Fruit fly (Drosophila melanogaster) whole organism, embryonic: ENCODE results near the gene CG31287.
A peak's percentile ranks its signal among the peaks of the same experiment; 100 is the strongest.

Source experiments
- Adf1 ChIP-seq: fragments of 200-800 bp; sonication (Bioruptor generic); IDR thresholded peaks from 2 replicates; pipeline ENCODE4 v1.3.6; 2022; ENCODE audit warnings: missing biosample characterization, missing genetic modification characterization
- Asciz ChIP-seq: fragments of 200-800 bp; sonication (Bioruptor generic); optimal IDR thresholded peaks from 2 replicates; lab custom pipeline; 2017; ENCODE audit warnings: missing biosample characterization, mild to moderate bottlenecking, missing genetic modification characterization, missing genetic modification reagents
- CG10267 ChIP-seq: fragments of 200-800 bp; sonication (Bioruptor generic); optimal IDR thresholded peaks from 2 replicates; lab custom pipeline; 2018; ENCODE audit warnings: missing biosample characterization, mild to moderate bottlenecking, missing genetic modification characterization, moderate library complexity
- CG10543 ChIP-seq: fragments of 200-800 bp; sonication (Bioruptor generic); optimal IDR thresholded peaks from 3 replicates; lab custom pipeline; 2017; ENCODE audit warnings: missing biosample characterization, mild to moderate bottlenecking, missing genetic modification characterization, moderate library complexity
- CG11723 ChIP-seq: fragments of 200-800 bp; sonication (Bioruptor generic); optimal IDR thresholded peaks from 2 replicates; lab custom pipeline; 2017; ENCODE audit warnings: missing biosample characterization, mild to moderate bottlenecking, missing genetic modification characterization
- CG12071 ChIP-seq: fragments of 200-800 bp; sonication (Bioruptor generic); optimal IDR thresholded peaks from 3 replicates; lab custom pipeline; 2018; ENCODE audit warnings: missing biosample characterization, mild to moderate bottlenecking, missing genetic modification characterization
- CG14014 ChIP-seq: fragments of 200-800 bp; sonication (Bioruptor generic); IDR thresholded peaks from 2 replicates; pipeline ENCODE4 v1.3.6; 2022; ENCODE audit warnings: missing biosample characterization, missing genetic modification characterization
- CG15269 ChIP-seq: fragments of 200-800 bp; sonication (Bioruptor generic); optimal IDR thresholded peaks from 2 replicates; lab custom pipeline; 2018; ENCODE audit warnings: missing biosample characterization, mild to moderate bottlenecking, missing genetic modification characterization, moderate library complexity
- CG15514 ChIP-seq: fragments of 200-800 bp; sonication (Bioruptor generic); optimal IDR thresholded peaks from 3 replicates; lab custom pipeline; 2017; ENCODE audit warnings: missing biosample characterization, missing genetic modification characterization, mild to moderate bottlenecking, moderate library complexity, missing genetic modification reagents
- CG15601 ChIP-seq: fragments of 200-800 bp; sonication (Bioruptor generic); optimal IDR thresholded peaks from 3 replicates; lab custom pipeline; 2019; ENCODE audit warnings: missing biosample characterization, mild to moderate bottlenecking, missing genetic modification characterization, moderate library complexity
- CG1647 ChIP-seq: fragments of 200-800 bp; sonication (Bioruptor generic); optimal IDR thresholded peaks from 3 replicates; lab custom pipeline; 2016; ENCODE audit warnings: missing biosample characterization, missing genetic modification characterization
- CG18011 ChIP-seq: fragments of 200-800 bp; sonication (Bioruptor generic); optimal IDR thresholded peaks from 2 replicates; lab custom pipeline; 2017; ENCODE audit warnings: missing biosample characterization, missing genetic modification characterization, mild to moderate bottlenecking, moderate library complexity, missing genotype
- CG18764 ChIP-seq: fragments of 200-800 bp; sonication (Bioruptor generic); optimal IDR thresholded peaks from 3 replicates; lab custom pipeline; 2016; ENCODE audit warnings: missing biosample characterization, missing genetic modification characterization
- CG2875 ChIP-seq: fragments of 200-800 bp; sonication (Bioruptor generic); optimal IDR thresholded peaks from 2 replicates; lab custom pipeline; 2017; ENCODE audit warnings: missing biosample characterization, mild to moderate bottlenecking, missing genetic modification characterization, missing genetic modification reagents
- CG31365 ChIP-seq: fragments of 200-800 bp; sonication (Bioruptor generic); optimal IDR thresholded peaks from 2 replicates; lab custom pipeline; 2018; ENCODE audit warnings: missing biosample characterization, mild to moderate bottlenecking, missing genetic modification characterization
- CG4328 ChIP-seq: fragments of 200-800 bp; sonication (Bioruptor generic); optimal IDR thresholded peaks from 3 replicates; lab custom pipeline; 2017; ENCODE audit warnings: missing biosample characterization, missing genetic modification reagents, missing genetic modification characterization
- CG4820 ChIP-seq: fragments of 200-800 bp; sonication (Bioruptor generic); optimal IDR thresholded peaks from 3 replicates; lab custom pipeline; 2016; ENCODE audit warnings: missing biosample characterization, missing genetic modification characterization
- CG8089 ChIP-seq: fragments of 200-800 bp; sonication (Bioruptor generic); optimal IDR thresholded peaks from 3 replicates; lab custom pipeline; 2016; ENCODE audit warnings: missing biosample characterization, missing genetic modification characterization
- Chrac-16 ChIP-seq: fragments of 200-800 bp; sonication (Bioruptor generic); optimal IDR thresholded peaks from 3 replicates; lab custom pipeline; 2016; ENCODE audit warnings: missing biosample characterization, missing genetic modification characterization
- D19B ChIP-seq: fragments of 200-800 bp; sonication (Bioruptor generic); optimal IDR thresholded peaks from 2 replicates; lab custom pipeline; 2017; ENCODE audit warnings: missing biosample characterization, mild to moderate bottlenecking, missing genetic modification characterization
- Dp ChIP-seq: fragments of 200-800 bp; sonication (Bioruptor generic); optimal IDR thresholded peaks from 2 replicates; lab custom pipeline; 2018; ENCODE audit warnings: missing biosample characterization, mild to moderate bottlenecking, missing genetic modification characterization, moderate library complexity
- Hr3 ChIP-seq: fragments of 200-800 bp; sonication (Bioruptor generic); optimal IDR thresholded peaks from 3 replicates; lab custom pipeline; 2016; ENCODE audit warnings: missing biosample characterization, missing genetic modification characterization
- Max ChIP-seq: fragments of 200-800 bp; sonication (Bioruptor generic); optimal IDR thresholded peaks from 2 replicates; lab custom pipeline; 2016; ENCODE audit warnings: missing biosample characterization, mild to moderate bottlenecking, missing genetic modification characterization
- Mes4 ChIP-seq: fragments of 200-800 bp; sonication (Bioruptor generic); optimal IDR thresholded peaks from 2 replicates; lab custom pipeline; 2016; ENCODE audit warnings: missing biosample characterization, missing genetic modification characterization
- Neu2 ChIP-seq: fragments of 200-800 bp; sonication (Bioruptor generic); optimal IDR thresholded peaks from 3 replicates; lab custom pipeline; 2016; ENCODE audit warnings: missing biosample characterization, missing genetic modification characterization, borderline replicate concordance
- Nf-YA ChIP-seq: fragments of 200-800 bp; sonication (Bioruptor generic); IDR thresholded peaks from 2 replicates; pipeline ENCODE4 v1.3.6; 2022; ENCODE audit warnings: missing biosample characterization, missing genetic modification characterization
- Rx ChIP-seq: fragments of 200-800 bp; sonication (Bioruptor generic); IDR thresholded peaks from 2 replicates; pipeline ENCODE4 v1.3.6; 2022; ENCODE audit warnings: missing biosample characterization, missing genetic modification characterization
- Sin3A ChIP-seq: fragments of >200 bp; optimal IDR thresholded peaks from 2 replicates; lab custom pipeline; 2018
- ac ChIP-seq: fragments of 200-800 bp; sonication (Bioruptor generic); optimal IDR thresholded peaks from 3 replicates; lab custom pipeline; 2017; ENCODE audit warnings: missing biosample characterization, mild to moderate bottlenecking, missing genetic modification characterization
- ato ChIP-seq: fragments of 200-800 bp; sonication (Bioruptor generic); IDR thresholded peaks from 2 replicates; pipeline ENCODE4 v1.3.6; 2022; ENCODE audit warnings: missing biosample characterization, missing genetic modification characterization; ENCODE audit not compliant: partially characterized antibody
- bigmax ChIP-seq: fragments of 200-800 bp; sonication (Bioruptor generic); optimal IDR thresholded peaks from 2 replicates; lab custom pipeline; 2018; ENCODE audit warnings: missing biosample characterization, mild to moderate bottlenecking, missing genetic modification characterization
- chm ChIP-seq: fragments of 200-800 bp; sonication (Bioruptor generic); IDR thresholded peaks from 2 replicates; pipeline ENCODE4 v1.3.6; 2022; ENCODE audit warnings: missing biosample characterization, missing genetic modification characterization
- chn ChIP-seq: fragments of 200-800 bp; sonication (Bioruptor generic); optimal IDR thresholded peaks from 2 replicates; lab custom pipeline; 2016; ENCODE audit warnings: missing biosample characterization, missing genetic modification characterization
- da ChIP-seq: fragments of 200-800 bp; sonication (Bioruptor generic); optimal IDR thresholded peaks from 2 replicates; lab custom pipeline; 2016; ENCODE audit warnings: missing biosample characterization, missing genetic modification characterization
- danr ChIP-seq: fragments of 200-800 bp; sonication (Bioruptor generic); IDR thresholded peaks from 2 replicates; pipeline ENCODE4 v1.3.6; 2022; ENCODE audit warnings: missing biosample characterization, missing genetic modification characterization
- dmrt99B ChIP-seq: fragments of 200-800 bp; sonication (Bioruptor generic); optimal IDR thresholded peaks from 2 replicates; lab custom pipeline; 2018; ENCODE audit warnings: missing biosample characterization, mild to moderate bottlenecking, missing genetic modification characterization, moderate library complexity
- dpn ChIP-seq, 2 experiments: fragments of 200-800 bp; sonication (Bioruptor generic); optimal IDR thresholded peaks; 3 replicates each; lab custom pipeline; 2016; ENCODE audit warnings: missing biosample characterization in 2 of 2, missing genetic modification characterization in 2 of 2
- ewg ChIP-seq: fragments of 200-800 bp; sonication (Bioruptor generic); optimal IDR thresholded peaks from 3 replicates; lab custom pipeline; 2017; ENCODE audit warnings: mild to moderate bottlenecking, missing biosample characterization, missing genetic modification reagents, missing genetic modification characterization
- fd64A ChIP-seq: fragments of 200-800 bp; sonication (Bioruptor generic); optimal IDR thresholded peaks from 3 replicates; lab custom pipeline; 2018; ENCODE audit warnings: missing biosample characterization, mild to moderate bottlenecking, missing genetic modification characterization
- fd96Cb ChIP-seq: fragments of 200-800 bp; sonication (Bioruptor generic); optimal IDR thresholded peaks from 2 replicates; lab custom pipeline; 2018; ENCODE audit warnings: missing biosample characterization, mild to moderate bottlenecking, missing genetic modification characterization, moderate library complexity
- gro ChIP-seq: fragments of 200-800 bp; sonication (Bioruptor generic); optimal IDR thresholded peaks from 2 replicates; lab custom pipeline; 2016; ENCODE audit warnings: missing biosample characterization, missing genetic modification characterization
- inv ChIP-seq: fragments of 200-800 bp; sonication (Bioruptor generic); IDR thresholded peaks from 2 replicates; pipeline ENCODE4 v1.3.6; 2022; ENCODE audit warnings: missing biosample characterization, missing genetic modification characterization; ENCODE audit not compliant: partially characterized antibody
- lola ChIP-seq, 3 experiments: fragments of >200 bp in 2 of 3; fragments of 200-800 bp in 1 of 3; sonication (Bioruptor generic) in 1 of 3; optimal IDR thresholded peaks; 2 replicates each; lab custom pipeline; 2017 to 2019; ENCODE audit warnings: missing biosample characterization in 3 of 3, missing genetic modification characterization in 3 of 3, mild to moderate bottlenecking in 1 of 3, moderate library complexity in 1 of 3
- luna ChIP-seq: fragments of 200-800 bp; sonication (Bioruptor generic); optimal IDR thresholded peaks from 2 replicates; lab custom pipeline; 2016; ENCODE audit warnings: missing biosample characterization, missing genetic modification characterization
- pita ChIP-seq: fragments of 200-800 bp; sonication (Bioruptor generic); optimal IDR thresholded peaks from 2 replicates; lab custom pipeline; 2017; ENCODE audit warnings: missing biosample characterization, mild to moderate bottlenecking, missing genetic modification characterization
- ranshi ChIP-seq: fragments of 200-800 bp; sonication (Bioruptor generic); IDR thresholded peaks from 2 replicates; pipeline ENCODE4 v1.3.6; 2022; ENCODE audit warnings: missing biosample characterization, missing genetic modification characterization
- sens-2 ChIP-seq: fragments of 200-800 bp; sonication (Bioruptor generic); IDR thresholded peaks from 2 replicates; pipeline ENCODE4 v1.3.6; 2022; ENCODE audit warnings: missing biosample characterization, missing genetic modification characterization
- tin ChIP-seq: fragments of 200-800 bp; sonication (Bioruptor generic); optimal IDR thresholded peaks from 3 replicates; lab custom pipeline; 2016; ENCODE audit warnings: missing biosample characterization, missing genetic modification characterization
- ttk ChIP-seq: fragments of 200-800 bp; sonication (Bioruptor generic); IDR thresholded peaks from 2 replicates; pipeline ENCODE4 v2.1.2; 2022; ENCODE audit warnings: missing biosample characterization, missing genetic modification characterization

Gene CG31287

DNA sequence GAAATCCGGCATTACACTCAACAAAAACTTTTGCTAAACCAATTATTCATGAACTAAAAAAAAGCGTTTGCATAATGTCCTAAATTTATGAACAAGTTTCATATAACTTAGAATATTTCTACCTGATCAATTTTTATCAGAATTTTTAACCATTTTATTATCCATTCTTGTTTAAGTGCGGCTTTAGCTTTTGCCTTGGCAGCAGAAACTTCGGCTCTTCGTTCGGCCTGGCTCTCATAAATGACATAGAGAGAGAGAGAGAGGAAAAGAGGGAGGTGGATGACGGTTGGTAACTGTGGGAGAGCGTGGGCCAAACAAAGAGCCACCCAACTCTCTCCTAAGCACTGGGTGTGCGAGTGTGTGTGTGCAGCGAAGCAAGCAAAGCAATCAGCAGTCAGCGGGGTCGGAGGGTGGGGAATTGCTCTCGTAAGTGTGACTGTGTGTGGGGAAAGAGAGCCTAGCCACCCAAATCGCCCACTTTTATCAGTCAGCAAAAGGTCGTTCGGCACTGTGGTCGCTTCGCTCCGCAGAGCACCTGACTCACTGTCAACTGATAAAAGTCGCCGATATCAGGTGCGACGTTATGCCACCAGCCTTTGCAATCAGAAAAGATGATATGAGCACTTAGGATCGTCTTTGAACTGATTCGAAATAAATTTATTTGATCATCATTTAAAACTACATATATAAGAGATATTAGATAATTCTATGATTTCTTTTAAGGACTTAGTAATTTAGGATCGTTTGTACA is 21.4 kb downstream of the CG31287 start (continued):
- TF ChIP-seq CG2875 (GFP tag; lab: Kevin White, UChicago) (peak; percentile 98), luna (peak; percentile 88), Asciz (GFP tag; lab: Kevin White, UChicago) (peak; percentile 98), CG15601 (peak; percentile 98), CG8089 (peak; percentile 94), CG4820 (GFP tag; lab: Kevin White, UChicago) (peak; percentile 97), CG18764 (GFP tag; lab: Kevin White, UChicago) (peak; percentile 96), inv (GFP tag; lab: Robert Waterston, UW) (no peak), Chrac-16 (GFP tag; lab: Kevin White, UChicago) (peak; percentile 96), Neu2 (GFP tag; lab: Kevin White, UChicago) (peak; percentile 81), ranshi (GFP tag; lab: Robert Waterston, UW) (no peak), pita (no peak), tin (GFP tag; lab: Kevin White, UChicago) (peak; percentile 98), CG12071 (peak; percentile 97), ato (GFP tag; lab: Robert Waterston, UW) (no peak), dpn (GFP tag; optimal IDR thresholded peaks at IDR 0.05; lab: Kevin White, UChicago) (peak; percentile 97), CG14014 (GFP tag; lab: Robert Waterston, UW) (no peak), bigmax (GFP tag; lab: Kevin White, UChicago) (peak; percentile 78), da (GFP tag; lab: Kevin White, UChicago) (peak; percentile 90), chm (GFP tag; lab: Robert Waterston, UW) (no peak), D19B (GFP tag; lab: Kevin White, UChicago) (peak; percentile 88), fd64A (peak; percentile 96), lola (GFP tag; optimal IDR thresholded peaks at IDR 0.05; lab: Kevin White, UChicago) (peak in 1 of 3 experiments; percentile 98), Mes4 (peak; percentile 97), Max (GFP tag; lab: Kevin White, UChicago) (peak; percentile 94), sens-2 (GFP tag; lab: Robert Waterston, UW) (no peak), Hr3 (peak; percentile 96), CG18011 (peak; percentile 88), dmrt99B (tag; lab: Kevin White, UChicago) (peak; percentile 99), CG15514 (GFP tag; lab: Kevin White, UChicago) (peak; percentile 94), danr (GFP tag; lab: Robert Waterston, UW) (no peak), Nf-YA (GFP tag; lab: Robert Waterston, UW) (no peak), CG31365 (tag; lab: Kevin White, UChicago) (peak; percentile 84), CG10267 (tag; lab: Kevin White, UChicago) (peak; percentile 95), CG1647 (peak; percentile 96), chn (GFP tag; lab: Kevin White, UChicago) (peak; percentile 93), fd96Cb (peak; percentile 98), Rx (GFP tag; lab: Robert Waterston, UW) (no peak), ewg (GFP tag; lab: Kevin White, UChicago) (peak; percentile 93), Adf1 (no peak), CG11723 (GFP tag; lab: Kevin White, UChicago) (peak; percentile 93), ttk (GFP tag; lab: Robert Waterston, UW) (no peak), CG10543 (GFP tag; lab: Kevin White, UChicago) (peak; percentile 90), Sin3A (lab: Kevin White, UChicago) (no peak), Dp (GFP tag; lab: Kevin White, UChicago) (peak; percentile 26), gro (GFP tag; lab: Kevin White, UChicago) (peak; percentile 97), CG15269 (tag; lab: Kevin White, UChicago) (peak; percentile 98), CG4328 (peak; percentile 71), ac (peak; percentile 77)
